Worm (Caenorhabditis elegans): ENCODE measurements around the gene F09G8.7.

Gene F09G8.7

ce11 chrIII:8240948-8241347 is 27.2 kb downstream of the F09G8.7 start:
- TF ChIP-seq ces-1 (GFP tag; optimal IDR thresholded peaks at IDR 0.05) = no peak
- TF ChIP-seq zip-8 (tag; optimal IDR thresholded peaks at IDR 0.05) = no peak
- no peak for TF ChIP-seq ztf-11 (tag; optimal IDR thresholded peaks at IDR 0.05)
- TF ChIP-seq sptf-1 (tag; optimal IDR thresholded peaks at IDR 0.05) = no peak
- TF ChIP-seq mab-5 (tag; optimal IDR thresholded peaks at IDR 0.05) = no peak

ce11 chrIII:8240247-8240646 is 27.9 kb downstream of the F09G8.7 start:
- TF ChIP-seq ham-2 (GFP tag; optimal IDR thresholded peaks at IDR 0.05) (no peak), nhr-237 (tag; optimal IDR thresholded peaks at IDR 0.05) (no peak), elt-1 (tag; optimal IDR thresholded peaks at IDR 0.05; ENCODE audit: borderline replicate concordance, insufficient read depth) (no peak), unc-120 (tag; optimal IDR thresholded peaks at IDR 0.05; ENCODE audit: poor library complexity, severe bottlenecking) (no peak), M03D4.4 (tag; optimal IDR thresholded peaks at IDR 0.05) (no peak), lin-13 (tag; optimal IDR thresholded peaks at IDR 0.05) (no peak), elt-3 (tag; optimal IDR thresholded peaks at IDR 0.05) (no peak), mls-2 (tag; optimal IDR thresholded peaks at IDR 0.05) (no peak), snpc-4 (tag; optimal IDR thresholded peaks at IDR 0.05) (no peak), nhr-76 (tag; optimal IDR thresholded peaks at IDR 0.05) (no peak), mab-5 (tag; optimal IDR thresholded peaks at IDR 0.05) (no peak), nhr-12 (tag; optimal IDR thresholded peaks at IDR 0.05) (no peak)

DNA sequence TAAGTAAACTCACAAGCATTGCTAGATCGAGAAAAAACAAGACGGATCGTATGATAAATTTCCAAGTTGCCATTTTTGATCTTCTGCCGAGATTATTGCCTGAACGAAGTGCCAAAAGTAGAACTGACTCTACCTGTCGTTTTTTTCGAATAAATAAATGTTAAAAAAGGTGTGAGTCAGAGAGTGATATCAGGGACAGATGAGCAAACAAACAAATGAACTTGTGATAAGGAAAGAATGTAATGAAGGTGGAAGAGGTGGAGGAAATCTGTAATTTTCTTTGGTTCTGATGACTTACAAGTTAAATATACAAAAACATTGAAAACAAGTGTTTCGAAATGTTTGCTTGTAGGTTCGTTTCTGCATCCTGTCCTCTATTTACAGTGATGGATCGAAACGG is 28.8 kb downstream of the F09G8.7 start, which contains the start of gene tsp-1:
TSS of gene tsp-1 (minus strand) at position 99 of the 400 bp plus-strand sequence.
- TF ChIP-seq tbx-8 (GFP tag; optimal IDR thresholded peaks at IDR 0.05) = no peak
- no peak for TF ChIP-seq ztf-11 (tag; optimal IDR thresholded peaks at IDR 0.05)
- no peak for TF ChIP-seq lsy-2 (tag; optimal IDR thresholded peaks at IDR 0.05)
- TF ChIP-seq nhr-76 (tag; optimal IDR thresholded peaks at IDR 0.05) = no peak
- TF ChIP-seq unc-120 (tag; optimal IDR thresholded peaks at IDR 0.05; ENCODE audit: poor library complexity, severe bottlenecking) = no peak
- no peak for TF ChIP-seq blmp-1 (tag; optimal IDR thresholded peaks at IDR 0.05)
- TF ChIP-seq nhr-2 (tag; optimal IDR thresholded peaks at IDR 0.05) = no peak
- TF ChIP-seq drap-1 (GFP tag; optimal IDR thresholded peaks at IDR 0.05) = no peak
- TF ChIP-seq ceh-83 (GFP tag; optimal IDR thresholded peaks at IDR 0.05) = no peak
- no peak for TF ChIP-seq pha-4 (tag; optimal IDR thresholded peaks at IDR 0.05)

DNA sequence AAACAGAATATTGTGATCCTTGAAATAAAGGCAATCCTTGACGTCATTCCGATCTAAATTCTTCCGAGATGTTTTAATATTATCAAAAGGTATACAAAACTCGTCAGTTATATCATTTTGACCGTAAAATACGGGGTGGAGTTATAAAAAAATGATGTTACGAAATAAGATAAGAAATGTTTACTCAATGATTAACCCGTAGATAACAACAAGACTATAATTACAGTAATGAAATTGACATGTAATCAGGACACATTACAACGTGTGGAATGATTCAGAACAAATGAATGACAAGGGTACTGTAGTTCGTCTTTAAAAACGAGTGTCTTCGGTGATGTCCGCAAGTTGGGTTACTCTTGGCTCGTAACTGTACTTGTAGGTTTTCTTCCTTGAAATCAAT is 30.3 kb downstream of the F09G8.7 start, which contains the start of gene tsp-2:
TSS of gene tsp-2 (minus strand) at position 109 of the 400 bp plus-strand sequence.
- TF ChIP-seq ham-2 (GFP tag; optimal IDR thresholded peaks at IDR 0.05) = no peak
- TF ChIP-seq tbx-8 (GFP tag; optimal IDR thresholded peaks at IDR 0.05) = no peak
- no peak for TF ChIP-seq cnd-1 (tag; optimal IDR thresholded peaks at IDR 0.05)
- no peak for TF ChIP-seq hlh-1 (tag; optimal IDR thresholded peaks at IDR 0.05)
- TF ChIP-seq sptf-1 (tag; optimal IDR thresholded peaks at IDR 0.05) = no peak
- no peak for TF ChIP-seq zip-8 (tag; optimal IDR thresholded peaks at IDR 0.05)
- TF ChIP-seq ceh-39 (tag; optimal IDR thresholded peaks at IDR 0.05) = no peak
- TF ChIP-seq elt-3 (tag; optimal IDR thresholded peaks at IDR 0.05) = no peak
- no peak for TF ChIP-seq nhr-237 (tag; optimal IDR thresholded peaks at IDR 0.05)
- no peak for TF ChIP-seq M03D4.4 (tag; optimal IDR thresholded peaks at IDR 0.05)
- TF ChIP-seq mab-5 (tag; optimal IDR thresholded peaks at IDR 0.05) = no peak
- TF ChIP-seq nhr-2 (tag; optimal IDR thresholded peaks at IDR 0.05) = no peak
- no peak for TF ChIP-seq lin-13 (tag; optimal IDR thresholded peaks at IDR 0.05)
- TF ChIP-seq flh-1 (GFP tag; optimal IDR thresholded peaks at IDR 0.05) = no peak
- TF ChIP-seq mep-1 (tag; optimal IDR thresholded peaks at IDR 0.05) = no peak
- TF ChIP-seq mls-2 (tag; optimal IDR thresholded peaks at IDR 0.05) = no peak
- no peak for TF ChIP-seq ces-1 (GFP tag; optimal IDR thresholded peaks at IDR 0.05)
- no peak for TF ChIP-seq pha-4 (tag; optimal IDR thresholded peaks at IDR 0.05)
- no peak for TF ChIP-seq ztf-11 (tag; optimal IDR thresholded peaks at IDR 0.05)
- TF ChIP-seq unc-62 (GFP tag; optimal IDR thresholded peaks at IDR 0.05) = no peak

- TF ChIP-seq zip-8 (tag; optimal IDR thresholded peaks at IDR 0.05) (no peak), sptf-1 (tag; optimal IDR thresholded peaks at IDR 0.05) (no peak), blmp-1 (tag; optimal IDR thresholded peaks at IDR 0.05) (no peak), nhr-28 (tag; optimal IDR thresholded peaks at IDR 0.05) (no peak), mab-5 (tag; optimal IDR thresholded peaks at IDR 0.05) (no peak)
These were observed 32.3 kb downstream of the F09G8.7 start, which contains the start of gene C02F5.5 for ce11 chrIII:8235880-8236279. TSS of gene C02F5.5 (plus strand) at chrIII:8236180.

DNA sequence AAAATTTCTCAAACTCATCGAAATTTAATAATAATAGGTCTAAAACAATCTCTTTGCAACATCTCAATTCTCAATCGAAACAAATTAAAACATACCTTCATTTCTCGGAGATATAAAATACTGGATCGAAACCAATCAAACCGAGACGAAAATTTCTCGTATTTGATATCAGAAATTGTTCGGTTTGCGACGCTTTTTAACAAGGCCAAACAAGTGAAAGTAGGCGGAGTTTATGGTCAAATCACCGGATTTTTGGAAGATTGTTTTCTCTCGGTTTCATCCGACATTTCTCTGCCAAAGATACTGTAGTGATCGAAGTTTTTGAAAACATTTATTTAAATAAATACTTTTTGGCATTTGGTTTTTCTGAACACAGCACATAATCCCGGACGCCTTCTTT is 32.8 kb downstream of the F09G8.7 start, which contains the start of gene C02F5.14:
TSS of gene C02F5.14 (minus strand) at position 157 of the 400 bp plus-strand sequence.
- TF ChIP-seq bed-3 (GFP tag; optimal IDR thresholded peaks at IDR 0.05) (no peak), blmp-1 (tag; optimal IDR thresholded peaks at IDR 0.05) (no peak), ham-2 (GFP tag; optimal IDR thresholded peaks at IDR 0.05) (no peak), unc-62 (GFP tag; optimal IDR thresholded peaks at IDR 0.05) (no peak), mab-5 (tag; optimal IDR thresholded peaks at IDR 0.05) (no peak), sem-2 (GFP tag; optimal IDR thresholded peaks at IDR 0.05) (no peak), ceh-83 (GFP tag; optimal IDR thresholded peaks at IDR 0.05) (no peak), drap-1 (GFP tag; optimal IDR thresholded peaks at IDR 0.05) (no peak), sptf-1 (tag; optimal IDR thresholded peaks at IDR 0.05) (no peak)

Data from whole organism, mixed stage, embryonic.